Comparison of ENCODE assay signal across 2 worm cellular contexts in the genomic region with DNA sequence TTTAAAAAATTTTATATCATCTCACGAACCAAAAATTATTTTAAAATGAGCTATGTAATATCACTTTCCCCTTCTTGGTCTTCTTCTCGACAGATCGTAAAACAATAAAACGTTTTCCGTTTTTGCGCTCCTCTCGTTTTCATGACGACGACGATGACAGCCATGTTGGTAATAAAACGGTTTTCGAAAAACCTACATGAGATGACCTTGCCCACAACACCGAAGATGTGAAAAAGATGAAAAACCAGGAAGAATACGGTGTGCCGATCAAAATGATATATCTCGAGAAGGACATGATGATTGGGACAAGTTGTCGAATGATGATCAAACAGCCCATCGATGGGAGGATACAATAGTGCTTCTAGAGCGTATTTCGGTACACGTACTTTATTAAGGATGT.
A peak's percentile ranks its signal among the peaks of the same experiment; 100 is the strongest.
TF ChIP-seq lines count a peak whose summit lies in the region.

No protein-coding gene starts in this region.

TF ChIP-seq in whole organism, L1 larva, 84 proteins besides CTCF, POLR2A, EP300 and RAD21:
- TF ChIP-seq elt-3 (tag; optimal IDR thresholded peaks at IDR 0.05; lab: Kevin White, UChicago) (peak in 2 of 6 experiments; percentile 15 to 17), snu-23 (GFP tag; optimal IDR thresholded peaks at IDR 0.05; lab: Kevin White, UChicago) (peak; percentile 30), lin-14 (GFP tag; optimal IDR thresholded peaks at IDR 0.05; lab: Kevin White, UChicago) (peak; percentile 53), blmp-1 (tag; optimal IDR thresholded peaks at IDR 0.05; lab: Kevin White, UChicago) (peak; percentile 94), fkh-10 (GFP tag; optimal IDR thresholded peaks at IDR 0.05; lab: Kevin White, UChicago) (no peak), isw-1 (GFP tag; IDR thresholded peaks at IDR 0.05; lab: Robert Waterston, UW) (no peak), efl-1 (optimal IDR thresholded peaks at IDR 0.05; lab: Kevin White, UChicago) (no peak), efl-1 (GFP tag; optimal IDR thresholded peaks at IDR 0.05 in 1 of 2; lab: Kevin White, UChicago) (peak in 1 of 2 experiments; percentile 6)

TF ChIP-seq in whole organism, L2 larva, 48 proteins besides CTCF, POLR2A, EP300 and RAD21:
- peak; percentile 4 for TF ChIP-seq nhr-6 (tag; optimal IDR thresholded peaks at IDR 0.05; lab: Kevin White, UChicago)
- peak; percentile 15 for TF ChIP-seq nhr-25 (tag; optimal IDR thresholded peaks at IDR 0.05; lab: Kevin White, UChicago)
- no peak for TF ChIP-seq elt-3 (tag; optimal IDR thresholded peaks at IDR 0.05; lab: Kevin White, UChicago)
- TF ChIP-seq ceh-16 (tag; optimal IDR thresholded peaks at IDR 0.05; lab: Kevin White, UChicago) = peak; percentile 77
- peak; percentile 48 for TF ChIP-seq sma-9 (GFP tag; optimal IDR thresholded peaks at IDR 0.05; lab: Kevin White, UChicago)
- TF ChIP-seq sma-9 (tag; optimal IDR thresholded peaks at IDR 0.05; lab: Kevin White, UChicago) = no peak
